Worm (Caenorhabditis elegans): ENCODE results near the gene mob-2.

Gene mob-2

DNA sequence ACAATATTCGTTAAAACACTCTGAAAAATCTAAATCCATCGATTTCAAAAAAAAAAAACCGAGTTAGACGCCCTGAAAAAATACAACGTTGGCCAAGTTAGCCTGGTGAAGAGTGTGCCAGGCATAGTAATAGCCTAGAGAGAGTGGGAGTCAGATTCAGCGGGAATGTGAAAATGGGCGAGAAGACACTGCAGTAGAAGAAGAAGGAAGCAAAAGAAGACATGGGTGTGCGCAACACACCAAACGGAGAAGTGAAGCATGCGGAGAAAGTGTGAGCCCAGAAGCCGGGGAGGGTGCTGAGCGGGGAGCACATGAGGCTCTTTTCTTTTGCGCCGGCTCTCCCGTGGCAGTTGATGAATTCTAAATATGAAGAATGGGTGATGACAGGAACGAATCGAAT is 1.3 kb upstream of the mob-2 start:
- TF ChIP-seq ceh-34 (tag; optimal IDR thresholded peaks at IDR 0.05): peak; percentile 28
- TF ChIP-seq ceh-31 (tag; optimal IDR thresholded peaks at IDR 0.05): peak; percentile 49
- TF ChIP-seq unc-42 (tag; optimal IDR thresholded peaks at IDR 0.05): peak; percentile 75
- peak; percentile 12 for TF ChIP-seq unc-55 (GFP tag; optimal IDR thresholded peaks at IDR 0.05)
- TF ChIP-seq nhr-11 (tag; optimal IDR thresholded peaks at IDR 0.05): no peak
- peak; percentile 16 for TF ChIP-seq tbx-2 (tag; optimal IDR thresholded peaks at IDR 0.05)
- peak; percentile 39 for TF ChIP-seq C08G9.2 (tag; optimal IDR thresholded peaks at IDR 0.05)
- no peak for TF ChIP-seq zip-5 (tag; optimal IDR thresholded peaks at IDR 0.05)

DNA sequence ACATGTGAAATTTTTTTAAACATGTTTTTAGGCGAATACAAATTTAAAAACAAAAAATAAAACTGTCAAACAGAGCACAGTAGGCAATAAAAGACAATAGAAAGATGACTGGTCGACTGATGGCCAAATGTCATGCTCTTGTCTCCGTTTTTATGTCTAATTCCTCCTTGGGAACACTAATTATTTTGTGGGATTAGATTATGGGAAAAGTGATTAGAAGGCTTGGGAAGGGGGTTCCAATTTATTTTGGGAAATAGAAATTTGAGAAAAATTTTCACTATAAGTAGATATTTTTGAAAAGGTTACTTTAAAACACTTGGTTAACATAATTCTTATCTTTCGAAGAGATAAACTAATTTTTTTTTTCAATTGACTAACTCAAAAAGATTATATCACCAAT is 929 bp upstream of the mob-2 start:
- no peak for TF ChIP-seq ceh-31 (tag; optimal IDR thresholded peaks at IDR 0.05)
- TF ChIP-seq lim-6 (tag; optimal IDR thresholded peaks at IDR 0.05): no peak
- TF ChIP-seq sox-2 (GFP tag; IDR thresholded peaks at IDR 0.05): no peak
- TF ChIP-seq mec-3 (tag; optimal IDR thresholded peaks at IDR 0.05; ENCODE audit: borderline replicate concordance): no peak
- no peak for TF ChIP-seq fkh-10 (GFP tag; optimal IDR thresholded peaks at IDR 0.05)
- TF ChIP-seq tbx-2 (tag; optimal IDR thresholded peaks at IDR 0.05): no peak

DNA sequence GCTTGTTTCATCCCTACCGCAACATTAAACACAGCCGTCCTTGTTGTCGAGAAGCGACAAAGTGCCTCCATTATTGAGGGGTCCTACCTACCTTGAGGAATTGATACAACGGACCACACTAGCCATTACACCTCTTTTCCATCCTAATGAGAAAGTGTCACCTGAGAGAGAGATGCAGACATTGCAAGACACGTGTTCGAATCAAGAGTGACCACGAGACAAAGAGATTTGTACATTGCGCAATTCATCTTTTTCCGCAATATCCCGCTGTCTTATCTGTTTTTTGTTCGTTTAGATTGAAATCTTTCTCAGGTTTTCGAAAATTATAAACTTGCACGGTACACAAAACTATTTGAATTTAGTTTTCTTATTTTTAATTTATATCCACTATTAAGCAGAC is 742 bp downstream of the mob-2 start:
- TF ChIP-seq ets-4 (tag; optimal IDR thresholded peaks at IDR 0.05) (no peak), ceh-9 (tag; optimal IDR thresholded peaks at IDR 0.05) (no peak), unc-42 (tag; optimal IDR thresholded peaks at IDR 0.05) (no peak), fkh-6 (tag; optimal IDR thresholded peaks at IDR 0.05) (no peak), mec-3 (tag; optimal IDR thresholded peaks at IDR 0.05; ENCODE audit: borderline replicate concordance) (no peak), nhr-232 (tag; optimal IDR thresholded peaks at IDR 0.05) (no peak), ceh-31 (tag; optimal IDR thresholded peaks at IDR 0.05) (no peak), rnt-1 (tag; optimal IDR thresholded peaks at IDR 0.05) (peak; percentile 72), ceh-34 (tag; optimal IDR thresholded peaks at IDR 0.05) (peak; percentile 42), sdc-2 (tag; optimal IDR thresholded peaks at IDR 0.05) (no peak), ceh-24 (tag; optimal IDR thresholded peaks at IDR 0.05) (no peak), dve-1 (tag; optimal IDR thresholded peaks at IDR 0.05) (no peak), unc-3 (GFP tag; conservative IDR thresholded peaks at IDR 0.05) (no peak), unc-3 (tag; optimal IDR thresholded peaks at IDR 0.05) (no peak), elt-2 (tag; optimal IDR thresholded peaks at IDR 0.05) (peak; percentile 34), hlh-15 (tag; optimal IDR thresholded peaks at IDR 0.05) (no peak), hlh-13 (GFP tag; optimal IDR thresholded peaks at IDR 0.05) (no peak), zip-5 (tag; optimal IDR thresholded peaks at IDR 0.05) (no peak), K02D7.2 (tag; optimal IDR thresholded peaks at IDR 0.05) (no peak), K09A11.1 (tag; optimal IDR thresholded peaks at IDR 0.05; ENCODE audit: insufficient read depth) (no peak), hlh-8 (tag; optimal IDR thresholded peaks at IDR 0.05) (no peak), T23F11.4 (GFP tag; optimal IDR thresholded peaks at IDR 0.05) (no peak), hlh-30 (tag; optimal IDR thresholded peaks at IDR 0.05; ENCODE audit: insufficient read depth) (peak; percentile 92), tbx-2 (tag; optimal IDR thresholded peaks at IDR 0.05) (peak; percentile 54), C38D4.7 (GFP tag; optimal IDR thresholded peaks at IDR 0.05) (no peak), sox-2 (GFP tag; IDR thresholded peaks at IDR 0.05) (no peak), pag-3 (tag; optimal IDR thresholded peaks at IDR 0.05; ENCODE audit: borderline replicate concordance) (no peak), ztf-16 (tag; optimal IDR thresholded peaks at IDR 0.05) (no peak), pros-1 (tag; optimal IDR thresholded peaks at IDR 0.05) (no peak), hlh-6 (tag; optimal IDR thresholded peaks at IDR 0.05) (no peak), gmeb-2 (tag; optimal IDR thresholded peaks at IDR 0.05) (no peak), pat-9 (tag; optimal IDR thresholded peaks at IDR 0.05) (no peak), npax-4 (tag; optimal IDR thresholded peaks at IDR 0.05) (no peak), ceh-18 (tag; optimal IDR thresholded peaks at IDR 0.05) (no peak), ttx-3 (tag; optimal IDR thresholded peaks at IDR 0.05) (no peak), che-1 (tag; optimal IDR thresholded peaks at IDR 0.05) (no peak), lim-6 (tag; optimal IDR thresholded peaks at IDR 0.05) (no peak), ceh-6 (GFP tag; optimal IDR thresholded peaks at IDR 0.05) (no peak), ref-2 (tag; optimal IDR thresholded peaks at IDR 0.05) (peak; percentile 68), ama-1 (optimal IDR thresholded peaks at IDR 0.05) (no peak), pqm-1 (tag; optimal IDR thresholded peaks at IDR 0.05) (no peak), dmd-4 (tag; optimal IDR thresholded peaks at IDR 0.05; ENCODE audit: borderline replicate concordance) (no peak), nhr-11 (tag; optimal IDR thresholded peaks at IDR 0.05) (no peak), syd-9 (tag; optimal IDR thresholded peaks at IDR 0.05) (no peak), ceh-22 (tag; optimal IDR thresholded peaks at IDR 0.05) (no peak)
